Fruit fly (Drosophila melanogaster): ENCODE measurements around the gene Plp.

The Plp gene

DNA sequence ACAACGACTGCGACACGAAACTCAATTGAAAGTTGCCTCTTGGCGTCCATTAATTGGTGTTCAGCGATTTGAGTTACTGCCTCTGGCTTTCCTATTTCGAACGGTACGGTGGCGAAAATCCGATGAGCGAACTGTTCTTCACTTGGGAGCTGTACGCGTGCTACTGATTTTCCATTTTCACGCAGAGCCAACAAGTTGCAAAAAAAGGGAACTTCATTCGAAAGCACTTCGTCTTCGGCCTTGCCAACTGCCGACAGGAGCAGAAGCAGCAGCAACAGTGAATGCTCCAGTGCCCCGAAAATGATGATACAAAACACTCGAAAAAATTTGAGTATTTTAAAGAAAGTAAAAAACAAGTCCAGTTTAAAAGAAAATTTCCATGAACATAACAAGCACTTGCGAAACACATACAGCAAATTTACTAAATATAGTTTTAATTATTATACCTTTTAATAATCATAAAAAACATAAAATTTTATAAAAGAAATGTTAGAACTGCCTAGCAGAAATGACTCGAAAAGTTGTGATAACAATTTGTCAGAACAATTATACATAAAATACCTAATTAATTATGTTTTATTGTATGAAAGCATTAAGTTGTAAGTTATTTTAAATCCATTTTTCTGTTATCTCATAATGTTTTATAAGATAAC is 60.3 kb downstream of the Plp start (continued):
- TF ChIP-seq CG16813 (GFP tag; IDR thresholded peaks at IDR 0.05; ENCODE audit: partially characterized antibody) (no peak), tup (GFP tag; optimal IDR thresholded peaks at IDR 0.05) (no peak), Nf-YC (tag; optimal IDR thresholded peaks at IDR 0.05) (peak; percentile 30), Spps (tag; optimal IDR thresholded peaks at IDR 0.05) (no peak), CG2202 (tag; optimal IDR thresholded peaks at IDR 0.05) (no peak), Six4 (GFP tag; optimal IDR thresholded peaks at IDR 0.05) (peak; percentile 6), CG17361 (GFP tag; IDR thresholded peaks at IDR 0.05) (peak; percentile 65; the same call in 2 of the 3 replicates), nau (GFP tag; optimal IDR thresholded peaks at IDR 0.05) (no peak), HLH3B (GFP tag; IDR thresholded peaks at IDR 0.05) (no peak), CG11456 (GFP tag; IDR thresholded peaks at IDR 0.05) (peak; percentile 32; the same call in 1 of the 3 replicates), Dp (GFP tag; optimal IDR thresholded peaks at IDR 0.05) (no peak), CoRest (tag; optimal IDR thresholded peaks at IDR 0.05) (peak; percentile 53), HHEX (GFP tag; optimal IDR thresholded peaks at IDR 0.05) (no peak), CG2712 (tag; optimal IDR thresholded peaks at IDR 0.05) (peak; percentile 42), CG12299 (tag; optimal IDR thresholded peaks at IDR 0.05) (peak; percentile 24), nmo (GFP tag; optimal IDR thresholded peaks at IDR 0.05) (peak; percentile 35), CG4404 (GFP tag; IDR thresholded peaks at IDR 0.05) (no peak), CG3407 (GFP tag; optimal IDR thresholded peaks at IDR 0.05) (no peak), gem (tag; optimal IDR thresholded peaks at IDR 0.05) (peak; percentile 68), Sox100B (GFP tag; optimal IDR thresholded peaks at IDR 0.05) (peak; percentile 64), kni (GFP tag; optimal IDR thresholded peaks at IDR 0.05) (no peak), sug (tag; optimal IDR thresholded peaks at IDR 0.05) (peak; percentile 40), CG18619 (GFP tag; optimal IDR thresholded peaks at IDR 0.05) (peak; percentile 48), D19A (tag; optimal IDR thresholded peaks at IDR 0.05) (peak; percentile 32), ara (GFP tag; IDR thresholded peaks at IDR 0.05) (no peak), Antp (GFP tag; optimal IDR thresholded peaks at IDR 0.05) (no peak), CG7839 (tag; optimal IDR thresholded peaks at IDR 0.05) (peak; percentile 64), CG13296 (GFP tag; optimal IDR thresholded peaks at IDR 0.05) (peak; percentile 54), Ets65A (GFP tag) (no peak), dpn (GFP tag; optimal IDR thresholded peaks at IDR 0.05) (no peak), Vsx1 (GFP tag; optimal IDR thresholded peaks at IDR 0.05) (no peak), tap (tag; optimal IDR thresholded peaks at IDR 0.05) (peak; percentile 12), CG1529 (GFP tag; optimal IDR thresholded peaks at IDR 0.05) (no peak), bigmax (GFP tag; optimal IDR thresholded peaks at IDR 0.05) (no peak), mirr (GFP tag; optimal IDR thresholded peaks at IDR 0.05) (no peak), CG13775 (GFP tag; optimal IDR thresholded peaks at IDR 0.05) (peak; percentile 19), Sin3A (optimal IDR thresholded peaks at IDR 0.05) (no peak), CG31441 (GFP tag; IDR thresholded peaks at IDR 0.05) (peak; percentile 63), ci (GFP tag; IDR thresholded peaks at IDR 0.05) (no peak), caup (GFP tag; optimal IDR thresholded peaks at IDR 0.05; ENCODE audit: severe bottlenecking) (peak; percentile 48), CG11504 (tag; optimal IDR thresholded peaks at IDR 0.05) (peak; percentile 72), crp (GFP tag; optimal IDR thresholded peaks at IDR 0.05) (no peak), Nf-YB (GFP tag; optimal IDR thresholded peaks at IDR 0.05) (peak; percentile 36), Meics (GFP tag; optimal IDR thresholded peaks at IDR 0.05) (peak; percentile 78), CG15269 (tag; optimal IDR thresholded peaks at IDR 0.05) (peak; percentile 49), Stat92E (GFP tag; optimal IDR thresholded peaks at IDR 0.05) (no peak), Side (GFP tag; optimal IDR thresholded peaks at IDR 0.05) (no peak), pros (GFP tag; optimal IDR thresholded peaks at IDR 0.05) (no peak), CG12155 (GFP tag; optimal IDR thresholded peaks at IDR 0.05) (no peak)

Measured in whole organism, embryonic.